Worm (Caenorhabditis elegans): ENCODE data around the gene pig-1.

ce11 chrIV:481067-481466, 38.2 kb downstream of the pig-1 start, which contains the start of gene npr-37:
- TF ChIP-seq nhr-11 (tag; optimal IDR thresholded peaks at IDR 0.05), result no peak
- TF ChIP-seq ztf-11 (tag; optimal IDR thresholded peaks at IDR 0.05), result no peak
- TF ChIP-seq aly-2 (tag; optimal IDR thresholded peaks at IDR 0.05), result no peak
- TF ChIP-seq unc-55 (GFP tag; optimal IDR thresholded peaks at IDR 0.05), result no peak
- no peak for TF ChIP-seq lin-11 (tag; optimal IDR thresholded peaks at IDR 0.05)
- no peak for TF ChIP-seq lsy-2 (tag; optimal IDR thresholded peaks at IDR 0.05)
- no peak for TF ChIP-seq lin-13 (GFP tag; optimal IDR thresholded peaks at IDR 0.05)
- TF ChIP-seq ceh-82 (tag; optimal IDR thresholded peaks at IDR 0.05), result no peak
- no peak for TF ChIP-seq nhr-77 (tag; optimal IDR thresholded peaks at IDR 0.05)
- no peak for TF ChIP-seq sem-4 (tag; optimal IDR thresholded peaks at IDR 0.05)

All from whole organism, L2 larva.